Worm (Caenorhabditis elegans) whole organism, L2 larva: ENCODE measurements around the gene F53E10.1.

Experiments used
- aly-2 ChIP-seq: fragments of 150-350 bp; optimal IDR thresholded peaks from 2 replicates; lab custom pipeline; 2014; ENCODE audit warnings: missing biosample characterization, missing genetic modification characterization
- dmd-4 ChIP-seq: sonication (generic microtip); optimal IDR thresholded peaks from 2 replicates; lab custom pipeline; 2017; ENCODE audit warnings: missing biosample characterization, missing genetic modification characterization
- lin-13 ChIP-seq: fragments of 150-350 bp; optimal IDR thresholded peaks from 2 replicates; lab custom pipeline; 2014; ENCODE audit warnings: missing biosample characterization, missing genetic modification reagents, missing genetic modification characterization
- lsy-2 ChIP-seq, 2 experiments: fragments of 150-350 bp in 1 of 2; sonication (generic microtip) in 1 of 2; optimal IDR thresholded peaks; 2 replicates each; lab custom pipeline; 2014 to 2017; ENCODE audit warnings: missing biosample characterization in 2 of 2, missing genetic modification characterization in 2 of 2
- mab-5 ChIP-seq: fragments of 150-350 bp; optimal IDR thresholded peaks from 2 replicates; lab custom pipeline; 2014; ENCODE audit warnings: missing biosample characterization, missing genetic modification characterization
- nhr-12 ChIP-seq: fragments of 150-350 bp; optimal IDR thresholded peaks from 2 replicates; lab custom pipeline; 2014; ENCODE audit warnings: missing biosample characterization, missing genetic modification characterization
- nhr-237 ChIP-seq: fragments of 150-350 bp; optimal IDR thresholded peaks from 2 replicates; lab custom pipeline; 2014; ENCODE audit warnings: missing biosample characterization, missing genetic modification characterization
- nhr-6 ChIP-seq: fragments of 150-350 bp; optimal IDR thresholded peaks from 2 replicates; lab custom pipeline; 2014; ENCODE audit warnings: missing biosample characterization, missing genetic modification characterization
- nhr-77 ChIP-seq: fragments of 150-350 bp; optimal IDR thresholded peaks from 2 replicates; lab custom pipeline; 2014; ENCODE audit warnings: missing biosample characterization, missing genetic modification characterization
- sem-4 ChIP-seq: fragments of 150-350 bp; optimal IDR thresholded peaks from 2 replicates; lab custom pipeline; 2014; ENCODE audit warnings: missing biosample characterization, missing genetic modification reagents, missing genetic modification characterization
- skn-1 ChIP-seq: sonication (generic microtip); optimal IDR thresholded peaks from 2 replicates; lab custom pipeline; 2017; ENCODE audit warnings: missing biosample characterization, missing genetic modification characterization
- sma-3 ChIP-seq: sonication (generic microtip); optimal IDR thresholded peaks from 2 replicates; lab custom pipeline; 2016; ENCODE audit warnings: missing genetic modification reagents, missing genetic modification characterization, missing compliant biosample characterization
- zag-1 ChIP-seq: fragments of 150-350 bp; optimal IDR thresholded peaks from 2 replicates; lab custom pipeline; 2014; ENCODE audit warnings: missing biosample characterization, missing genetic modification characterization
- ztf-11 ChIP-seq: sonication (generic microtip); optimal IDR thresholded peaks from 2 replicates; lab custom pipeline; 2017; ENCODE audit warnings: missing biosample characterization, missing genetic modification characterization

DNA sequence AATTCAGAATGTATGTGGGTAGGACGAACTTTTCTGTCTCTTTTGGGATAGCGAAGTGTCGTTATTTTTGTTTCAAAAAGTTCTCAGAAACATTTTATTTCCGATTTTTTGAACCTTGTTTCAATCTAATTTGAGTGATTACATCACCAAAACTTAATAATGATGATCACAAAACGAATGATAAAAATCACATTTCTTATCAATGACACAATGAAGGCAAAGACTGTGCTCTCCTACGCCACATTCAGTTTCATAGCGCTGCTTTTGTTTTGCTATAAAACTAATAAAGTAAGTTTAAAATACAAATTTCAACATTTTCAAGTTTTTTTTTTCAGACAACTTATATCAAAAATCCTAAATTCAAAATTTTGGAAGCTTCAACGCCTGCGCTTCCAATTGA, 49.6 kb upstream of the F53E10.1 start, which contains the start of gene Y45G12C.1:
- TF ChIP-seq nhr-237 (tag; lab: Kevin White, UChicago), result no peak
- no peak for TF ChIP-seq lin-13
- no peak for TF ChIP-seq aly-2 (tag; lab: Kevin White, UChicago)
- no peak for TF ChIP-seq nhr-6 (tag; lab: Kevin White, UChicago)
- no peak for TF ChIP-seq nhr-77 (tag; lab: Kevin White, UChicago)
- TF ChIP-seq ztf-11, result no peak
- no peak for TF ChIP-seq zag-1 (tag; lab: Kevin White, UChicago)
- TF ChIP-seq nhr-12, result no peak
- TF ChIP-seq dmd-4 (tag; lab: Kevin White, UChicago), result no peak
- no peak for TF ChIP-seq lsy-2 (tag; optimal IDR thresholded peaks at IDR 0.05; lab: Kevin White, UChicago)
- no peak for TF ChIP-seq mab-5 (tag; lab: Kevin White, UChicago)
- no peak for TF ChIP-seq sma-3 (GFP tag; lab: Kevin White, UChicago)
- no peak for TF ChIP-seq skn-1 (tag; lab: Kevin White, UChicago)
- no peak for TF ChIP-seq sem-4 (tag; lab: Kevin White, UChicago)
